Fruit fly (Drosophila melanogaster) whole organism: ENCODE data around the gene Unc50.

Source experiments
- CG8478 ChIP-seq: fragments of >200 bp; optimal IDR thresholded peaks from 2 replicates; lab custom pipeline; 2018; ENCODE audit warnings: inconsistent platforms
- Dll ChIP-seq: fragments of >200 bp; optimal IDR thresholded peaks from 2 replicates; lab custom pipeline; 2017
- EcR ChIP-seq, 2 experiments: fragments of >200 bp; optimal IDR thresholded peaks; 2 replicates each; lab custom pipeline; 2017; ENCODE audit warnings: missing biosample characterization in 2 of 2, missing genetic modification characterization in 2 of 2, missing genetic modification reagents in 2 of 2
- psq ChIP-seq: fragments of >200 bp; optimal IDR thresholded peaks from 2 replicates; lab custom pipeline; 2017
- usp ChIP-seq: fragments of >200 bp; optimal IDR thresholded peaks from 2 replicates; lab custom pipeline; 2017; ENCODE audit warnings: missing biosample characterization, missing genetic modification characterization, mixed read lengths

DNA sequence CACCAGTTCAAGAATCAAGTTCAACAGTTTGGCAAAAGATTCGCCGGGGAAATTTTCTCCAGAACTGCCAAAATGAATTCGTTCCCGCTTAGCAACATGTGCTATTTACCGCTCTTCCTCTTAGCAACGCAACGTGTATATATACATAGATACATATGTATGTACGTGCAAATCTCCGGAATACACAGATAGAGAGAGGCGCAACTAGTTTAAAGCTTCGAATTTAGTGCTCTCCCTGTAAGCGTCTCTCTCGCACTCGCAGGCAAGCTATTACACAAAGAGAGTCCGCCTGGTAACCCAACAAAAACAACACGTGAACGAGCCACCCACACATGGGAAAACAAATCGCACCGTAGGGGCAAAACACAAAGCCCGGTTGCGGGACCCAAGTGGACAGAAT is 17.7 kb downstream of the Unc50 start:
- no peak for TF ChIP-seq CG8478 (lab: Kevin White, UChicago)
- TF ChIP-seq usp (GFP tag; lab: Kevin White, UChicago) = no peak
- no peak for TF ChIP-seq EcR (GFP tag; optimal IDR thresholded peaks at IDR 0.05; lab: Kevin White, UChicago)
- TF ChIP-seq psq = no peak
- no peak for TF ChIP-seq Dll (lab: Kevin White, UChicago)
